Fruit fly (Drosophila melanogaster): Measurements from ENCODE around the gene cm.

dm6 chrX:6998492-6998852 lies 12.5 kb downstream of the cm start, which contains the start of gene Inx2:
- TF ChIP-seq pan (optimal IDR thresholded peaks at IDR 0.05), result no peak
- TF ChIP-seq psq (optimal IDR thresholded peaks at IDR 0.05), result no peak
- no peak for TF ChIP-seq CG8478 (optimal IDR thresholded peaks at IDR 0.05)

Measured in whole organism.